Fruit fly (Drosophila melanogaster) S2 (cell line): ENCODE measurements around the gene CG14710.

Source experiments
- CG8478 ChIP-seq: fragments of >200 bp; optimal IDR thresholded peaks from 2 replicates; lab custom pipeline; 2018
- CTCF ChIP-seq, 2 experiments: fragments of >200 bp; optimal IDR thresholded peaks; 2 replicates each; lab custom pipeline; 2018

The CG14710 gene

DNA sequence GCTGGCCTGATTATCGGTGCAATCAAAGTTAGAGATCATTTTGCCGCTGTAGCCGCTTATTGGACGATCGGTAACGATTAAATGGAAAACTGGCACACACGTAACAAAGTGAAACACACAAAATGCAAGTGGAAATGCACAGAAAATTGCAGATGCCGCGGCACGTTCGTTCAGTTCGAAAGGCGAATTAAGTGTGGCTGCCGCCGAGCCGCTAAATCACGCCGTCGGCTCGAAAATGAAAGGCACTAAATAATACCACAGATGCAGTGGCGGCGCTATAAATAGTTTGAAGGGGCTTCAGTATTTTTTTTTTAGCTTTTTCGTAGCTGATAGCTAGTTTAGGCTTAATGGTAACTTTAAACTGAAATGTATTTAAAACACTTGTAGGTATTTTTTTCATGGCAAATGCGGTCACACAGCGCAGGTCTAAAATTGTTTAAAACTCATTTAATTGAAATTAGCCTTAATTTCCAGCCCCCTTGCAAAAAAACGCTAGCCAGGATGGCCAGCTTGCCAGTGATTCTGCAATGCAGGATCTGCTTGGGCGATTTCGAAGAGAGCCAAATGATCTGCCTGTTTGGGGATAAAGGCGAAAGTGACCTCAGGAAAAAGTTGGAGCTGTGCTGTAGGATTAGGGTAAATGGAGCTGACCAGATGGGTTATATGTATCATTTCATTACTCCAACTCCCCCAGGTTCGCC is at the start of gene CG14710, which contains the start of gene Jupiter:
Gene CG14710, plus strand, starts transcription at position 382 of the 701 bp plus-strand sequence.
Gene Jupiter, minus strand, starts transcription at position 198 of the 701 bp plus-strand sequence.
- TF ChIP-seq CG8478 (lab: Kevin White, UChicago) (no peak), CTCF (optimal IDR thresholded peaks at IDR 0.05; lab: Kevin White, UChicago) (peak; percentile 31 to 38)

DNA sequence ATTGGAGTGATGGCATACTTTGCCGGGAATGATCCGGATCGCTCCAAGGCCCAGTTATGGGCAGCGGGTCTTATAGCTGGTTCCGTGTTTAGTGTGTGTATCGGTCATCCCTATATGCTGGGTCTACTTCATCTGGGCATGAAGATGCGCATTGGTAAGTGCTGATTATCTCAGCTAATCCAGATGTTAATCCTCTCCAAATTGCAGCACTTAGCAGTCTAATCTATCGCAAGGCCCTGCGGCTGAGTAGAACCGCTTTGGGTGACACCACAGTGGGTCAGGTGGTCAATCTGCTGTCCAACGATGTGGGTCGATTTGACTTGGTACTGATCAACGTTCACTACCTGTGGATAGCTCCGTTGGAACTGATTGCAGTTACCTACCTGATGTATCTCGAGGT is 48.5 kb upstream of the CG14710 start:
- TF ChIP-seq CTCF (optimal IDR thresholded peaks at IDR 0.05; lab: Kevin White, UChicago) (no peak), CG8478 (lab: Kevin White, UChicago) (no peak)

DNA sequence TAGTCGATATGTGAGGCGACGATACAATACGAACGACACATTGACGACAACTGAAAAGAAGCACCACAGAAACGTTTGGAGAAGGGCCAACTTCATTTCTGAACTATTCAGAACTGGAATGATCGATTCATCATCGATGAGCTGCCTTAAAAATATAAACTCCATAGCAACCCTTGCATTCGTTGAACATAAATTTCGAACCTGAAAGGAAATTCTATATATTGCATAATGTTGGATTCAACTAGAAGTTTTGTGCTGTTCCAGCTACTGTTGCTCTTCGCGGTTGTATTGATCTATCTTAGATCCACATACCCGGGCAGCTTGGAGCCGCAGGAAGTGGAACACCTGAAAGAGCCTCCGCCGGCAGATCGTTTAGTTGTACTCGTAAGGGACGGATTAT is 41.2 kb upstream of the CG14710 start, which contains the start of the genes CG6790 and CG5342:
Gene CG6790, minus strand, starts transcription at position 101 of the 400 bp plus-strand sequence.
Gene CG5342, plus strand, starts transcription at position 182 of the 400 bp plus-strand sequence.
- no peak for TF ChIP-seq CG8478 (lab: Kevin White, UChicago)
- no peak for TF ChIP-seq CTCF (optimal IDR thresholded peaks at IDR 0.05; lab: Kevin White, UChicago)

DNA sequence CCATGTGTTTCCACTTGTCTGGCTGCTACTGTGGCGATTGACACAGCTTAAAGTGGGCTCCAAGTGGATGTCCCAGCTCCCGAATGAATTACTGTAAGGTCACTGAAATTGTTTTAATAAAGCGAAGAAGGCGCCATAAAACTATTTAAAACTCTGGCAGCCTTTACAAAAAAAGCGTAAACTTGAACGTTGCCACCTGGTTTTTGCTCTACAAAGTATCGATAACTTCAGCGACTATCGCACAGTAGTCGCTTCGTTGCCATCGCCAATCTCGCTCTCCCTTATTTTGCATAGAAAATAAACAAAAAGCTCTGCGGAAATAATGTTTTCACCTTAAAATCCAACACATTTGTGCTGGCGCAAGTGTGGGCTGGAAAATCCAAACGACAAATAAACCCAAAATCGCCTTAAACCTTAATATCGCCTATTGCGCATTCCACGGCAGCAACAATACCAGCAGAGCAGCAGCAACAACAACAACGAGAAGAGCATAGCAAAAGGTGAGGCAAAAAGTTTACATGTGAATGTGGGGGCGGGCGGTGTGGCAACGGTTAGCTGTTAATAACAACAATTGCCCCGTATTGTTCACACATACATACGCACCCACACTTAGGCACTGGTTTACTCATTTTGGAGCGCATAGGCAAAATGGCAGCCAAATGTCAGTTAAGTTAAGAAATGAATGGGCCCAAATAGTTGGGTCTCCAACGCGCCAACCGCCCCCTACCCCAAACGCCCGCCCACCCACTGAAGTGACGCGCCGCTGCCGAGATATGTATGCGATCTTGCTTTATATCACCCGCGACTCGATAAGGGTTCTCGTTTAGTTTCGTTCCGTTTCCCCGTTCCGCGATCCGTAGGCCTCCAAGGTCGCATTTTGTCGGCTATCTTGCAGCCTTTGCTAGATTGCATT is 38.3 kb upstream of the CG14710 start, which contains the start of gene wkd:
Gene wkd, plus strand, starts transcription at position 237 of the 913 bp plus-strand sequence.
- TF ChIP-seq CTCF (optimal IDR thresholded peaks at IDR 0.05; lab: Kevin White, UChicago) (peak; percentile 4 to 47), CG8478 (lab: Kevin White, UChicago) (no peak)

DNA sequence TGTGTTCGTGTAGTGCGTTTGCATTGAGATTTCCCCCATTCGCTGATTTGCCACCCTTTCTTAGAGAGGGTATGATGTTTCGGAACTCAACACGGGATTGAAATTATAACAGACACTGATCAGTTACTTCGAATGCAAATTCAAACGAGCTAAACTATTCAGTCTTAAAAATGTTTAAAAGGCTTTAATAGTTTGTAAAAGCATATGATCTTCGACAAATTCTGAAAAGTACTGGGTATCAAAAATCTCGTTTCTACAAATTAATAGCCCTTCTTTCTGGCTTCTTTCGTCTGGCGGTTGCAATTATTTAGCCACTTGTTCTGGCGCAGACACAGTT is 37.7 kb upstream of the CG14710 start:
- TF ChIP-seq CTCF (optimal IDR thresholded peaks at IDR 0.05; lab: Kevin White, UChicago) = no peak
- no peak for TF ChIP-seq CG8478 (lab: Kevin White, UChicago)

DNA sequence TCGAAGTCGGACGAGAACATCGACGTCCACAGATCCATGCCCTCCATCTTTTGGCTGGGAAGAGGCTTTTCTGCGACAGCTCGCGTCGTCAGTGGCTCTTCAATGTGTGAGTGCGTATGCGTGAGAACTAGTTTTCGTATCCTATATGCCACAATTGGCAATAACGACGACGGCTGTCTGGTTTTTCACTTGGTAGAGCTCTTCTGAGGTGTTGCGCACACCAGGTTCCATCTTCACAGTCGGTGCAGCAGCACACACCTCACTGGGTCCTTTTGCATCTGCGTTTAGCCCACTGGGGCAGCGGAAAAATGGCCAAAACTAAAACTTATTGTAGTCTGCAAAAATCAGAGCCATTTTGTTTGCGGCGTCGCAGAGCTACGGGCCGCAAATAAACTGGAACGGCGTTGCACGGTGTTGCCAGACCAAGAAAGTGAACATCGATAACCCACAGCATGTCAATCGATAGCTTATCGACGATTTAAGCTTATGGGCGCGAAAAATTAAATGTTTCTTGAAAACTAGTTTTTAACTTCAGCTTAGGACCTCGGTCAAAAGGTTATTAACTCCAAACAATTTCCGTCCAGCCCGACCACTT is 30.0 kb upstream of the CG14710 start, which contains the start of gene CG6791:
Gene CG6791, minus strand, starts transcription at position 383 of the 595 bp plus-strand sequence.
- no peak for TF ChIP-seq CG8478 (lab: Kevin White, UChicago)
- peak; percentile 54 to 61 for TF ChIP-seq CTCF (optimal IDR thresholded peaks at IDR 0.05; lab: Kevin White, UChicago)

DNA sequence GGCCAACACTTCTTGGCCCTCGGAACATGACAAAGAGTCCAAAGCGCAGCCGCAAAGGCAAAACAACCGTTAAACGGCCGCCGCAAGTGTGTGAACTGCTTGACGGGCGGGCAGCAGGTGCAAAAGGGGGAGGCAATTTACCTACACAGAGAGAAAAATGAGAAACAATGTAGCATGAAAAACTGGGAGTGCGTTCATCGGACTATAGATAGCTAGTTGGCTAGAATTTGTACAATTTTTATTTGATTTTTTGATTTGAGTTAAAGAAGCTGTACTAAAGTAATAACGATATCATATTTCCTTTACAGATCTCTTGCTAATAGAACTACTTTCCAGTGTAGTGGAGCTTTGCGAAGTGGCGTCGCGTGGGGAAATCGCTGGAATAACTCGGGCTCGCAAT is 24.4 kb upstream of the CG14710 start:
- TF ChIP-seq CTCF (optimal IDR thresholded peaks at IDR 0.05; lab: Kevin White, UChicago) (no peak), CG8478 (lab: Kevin White, UChicago) (no peak)

DNA sequence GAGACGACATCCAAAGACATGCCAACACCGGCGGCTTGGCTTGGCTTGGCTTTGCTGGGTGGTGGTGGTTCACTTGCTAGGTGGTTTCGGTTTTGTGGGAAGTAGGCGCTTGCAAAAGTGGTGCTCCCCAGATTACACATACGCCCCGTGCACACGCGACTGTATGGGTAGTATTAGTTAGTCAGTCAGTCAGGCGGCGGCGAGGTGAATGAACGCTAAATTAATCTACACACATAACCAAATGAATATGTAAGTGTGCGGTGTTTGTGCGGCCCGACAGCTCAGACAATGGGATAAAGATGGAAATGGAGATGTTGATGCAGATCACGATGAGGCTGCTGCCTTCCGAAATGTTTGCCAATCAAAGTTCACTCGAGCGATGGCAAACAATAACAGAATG is 16.8 kb upstream of the CG14710 start:
- TF ChIP-seq CG8478 (lab: Kevin White, UChicago) (no peak), CTCF (optimal IDR thresholded peaks at IDR 0.05; lab: Kevin White, UChicago) (no peak)

DNA sequence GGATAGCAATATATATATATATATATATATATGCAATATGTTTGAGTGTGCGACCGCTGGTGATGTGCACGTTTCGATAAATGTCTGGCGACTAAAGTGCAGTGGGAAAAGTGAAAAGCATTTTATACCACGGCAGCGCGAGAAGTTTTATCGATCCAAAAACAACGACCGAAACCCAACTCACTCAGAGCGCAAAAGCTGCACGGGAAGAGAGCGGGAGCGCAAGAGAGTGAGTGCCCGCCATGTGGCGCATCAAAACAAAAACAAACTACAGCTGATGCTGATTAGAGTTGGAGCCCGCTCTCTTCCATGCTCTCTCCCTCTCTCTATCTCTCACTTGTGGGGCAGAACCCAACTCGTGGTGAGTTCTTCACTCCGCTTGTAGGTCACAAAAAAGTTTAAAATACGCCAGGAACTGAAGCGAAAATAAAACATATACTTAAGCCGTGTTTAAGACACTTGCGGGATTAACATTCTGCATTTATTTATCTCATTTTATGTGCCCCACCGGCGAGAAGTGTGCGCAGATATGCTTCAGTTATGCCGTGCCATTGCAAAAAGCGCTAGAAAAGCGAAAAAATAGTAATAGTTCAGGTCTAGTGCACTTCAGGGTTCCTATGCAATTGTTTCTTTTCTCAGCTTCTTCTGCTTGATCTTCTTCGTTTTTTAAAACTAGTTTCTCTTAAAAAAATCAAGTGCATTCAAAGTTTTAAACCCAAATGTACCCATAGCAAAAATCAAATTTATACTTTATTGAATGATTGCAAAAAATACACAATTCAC is 15.0 kb upstream of the CG14710 start:
- TF ChIP-seq CG8478 (lab: Kevin White, UChicago) = no peak
- TF ChIP-seq CTCF (optimal IDR thresholded peaks at IDR 0.05; lab: Kevin White, UChicago) = no peak

DNA sequence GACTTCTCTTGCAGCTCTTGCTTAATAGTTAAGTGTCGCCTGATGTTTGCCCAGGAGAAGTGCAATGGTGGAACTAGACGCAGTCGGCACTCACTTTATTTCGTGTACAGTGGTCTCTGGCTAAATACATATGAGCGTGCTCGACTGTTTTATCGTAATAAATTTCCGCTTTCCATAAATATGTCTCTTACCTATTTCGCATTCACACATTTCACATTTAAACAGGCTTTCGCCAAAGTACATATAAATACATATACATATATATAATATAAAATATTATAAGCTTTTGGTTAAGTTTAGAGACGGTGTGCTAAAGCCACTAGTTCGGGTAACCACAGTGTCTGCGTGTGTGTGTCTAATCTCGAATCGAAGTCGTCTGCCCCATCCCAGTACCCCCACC is 13.2 kb upstream of the CG14710 start:
- TF ChIP-seq CG8478 (lab: Kevin White, UChicago) (no peak), CTCF (optimal IDR thresholded peaks at IDR 0.05; lab: Kevin White, UChicago) (no peak)

DNA sequence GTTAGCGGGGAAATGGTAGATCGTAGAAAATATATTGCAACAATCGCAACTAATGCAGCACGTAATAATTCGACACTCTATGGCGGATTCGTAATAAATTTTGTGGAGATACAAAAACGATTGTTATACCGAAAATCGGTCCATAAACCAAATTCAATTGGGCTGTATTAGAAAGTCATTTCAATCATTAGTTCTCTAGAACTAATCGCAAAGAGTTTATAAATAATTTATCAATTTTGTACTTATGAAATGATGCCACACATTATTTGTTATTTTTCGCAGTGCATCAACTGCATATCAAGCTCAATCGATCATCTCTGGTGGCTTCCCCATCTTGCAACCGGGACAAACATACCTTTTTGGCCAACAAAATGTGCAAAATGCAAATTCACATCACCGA is 7.4 kb upstream of the CG14710 start:
- no peak for TF ChIP-seq CG8478 (lab: Kevin White, UChicago)
- no peak for TF ChIP-seq CTCF (optimal IDR thresholded peaks at IDR 0.05; lab: Kevin White, UChicago)

DNA sequence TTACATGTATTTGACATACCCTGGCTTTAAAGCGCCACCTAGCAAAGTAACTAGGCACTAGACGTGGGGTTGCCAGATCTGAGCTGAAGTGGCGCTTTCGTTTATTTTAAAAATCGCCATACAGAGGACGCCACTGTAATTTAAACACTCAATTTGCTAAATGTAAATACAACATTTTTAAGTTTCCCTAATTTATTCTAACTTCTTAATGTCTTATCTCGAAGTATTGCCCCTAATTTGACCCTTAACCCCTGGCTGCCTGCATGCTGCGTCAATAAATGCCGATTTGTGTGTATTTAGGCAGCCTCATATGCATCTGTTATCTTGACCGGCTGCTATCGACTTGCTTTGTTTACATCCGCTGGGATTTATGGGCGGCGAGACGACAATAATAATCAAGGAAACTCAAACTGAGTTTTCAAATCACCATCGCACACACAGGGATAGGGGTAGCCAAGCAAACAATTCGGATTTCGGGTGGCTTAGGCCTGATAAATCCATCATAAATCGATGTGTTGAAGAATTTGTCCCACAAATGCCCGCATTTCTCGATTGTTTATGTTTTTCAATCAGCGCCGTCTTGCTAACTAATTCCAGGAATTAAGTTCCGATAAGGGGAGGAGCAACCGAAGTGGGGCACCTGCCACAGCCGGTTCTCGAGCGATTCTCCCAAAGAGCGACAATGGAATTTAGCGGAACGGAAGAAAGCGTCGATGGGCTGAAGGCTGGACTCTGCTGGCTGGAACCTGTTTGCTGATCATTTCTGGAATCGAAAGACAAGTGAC is 6.4 kb upstream of the CG14710 start:
- TF ChIP-seq CTCF (optimal IDR thresholded peaks at IDR 0.05; lab: Kevin White, UChicago) = peak; percentile 95 to 98
- no peak for TF ChIP-seq CG8478 (lab: Kevin White, UChicago)

DNA sequence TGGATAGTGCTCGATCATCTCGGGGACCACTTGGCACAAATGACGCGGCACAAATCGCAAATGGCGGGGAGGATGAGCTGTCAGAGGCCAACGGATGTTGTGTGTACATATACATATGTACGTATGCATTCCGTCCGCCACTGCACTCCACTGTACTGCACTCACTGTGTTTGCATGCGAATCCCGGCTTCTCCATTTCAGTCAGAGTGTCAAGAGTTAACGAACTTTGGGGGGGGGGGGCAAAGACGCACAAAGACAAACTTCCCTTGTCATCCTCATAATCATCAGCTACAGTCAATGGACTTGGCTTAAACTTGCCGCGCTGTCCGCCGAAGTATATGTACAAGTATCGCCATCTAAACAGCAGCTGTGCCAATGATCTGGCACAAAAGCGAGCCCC is 5.8 kb upstream of the CG14710 start:
- TF ChIP-seq CG8478 (lab: Kevin White, UChicago) (no peak), CTCF (optimal IDR thresholded peaks at IDR 0.05; lab: Kevin White, UChicago) (no peak)
